Worm (Caenorhabditis elegans) whole organism, young adult: ENCODE data around the gene wdr-62.

Source experiments
- B0035.1 ChIP-seq: sonication (generic microtip); optimal IDR thresholded peaks from 2 replicates; lab custom pipeline; 2016; ENCODE audit warnings: missing genetic modification characterization, mild to moderate bottlenecking, missing compliant biosample characterization, missing genotype, missing genetic modification reagents
- F23B12.7 ChIP-seq: sonication (generic microtip); optimal IDR thresholded peaks from 2 replicates; lab custom pipeline; 2017; ENCODE audit warnings: missing genetic modification characterization, mild to moderate bottlenecking, missing compliant biosample characterization, antibody characterized with exemption, moderate library complexity; ENCODE audit not compliant: insufficient read depth
- F37B4.10 ChIP-seq: fragments of 200-800 bp; sonication (Bioruptor generic); IDR thresholded peaks from 2 replicates; pipeline ENCODE4 v1.3.6; 2022; ENCODE audit warnings: missing genetic modification characterization, missing compliant biosample characterization
- F39B2.1 ChIP-seq: fragments of 200-800 bp; sonication (Bioruptor generic); IDR thresholded peaks from 2 replicates; pipeline ENCODE4 v1.3.6; 2022; ENCODE audit warnings: missing genetic modification reagents, missing genetic modification characterization, missing compliant biosample characterization
- F49E8.2 ChIP-seq: sonication (generic microtip); optimal IDR thresholded peaks from 3 replicates; lab custom pipeline; 2017; ENCODE audit warnings: missing genetic modification characterization, mild to moderate bottlenecking, missing compliant biosample characterization, antibody characterized with exemption, moderate library complexity; ENCODE audit not compliant: insufficient read depth
- F55B11.4 ChIP-seq: sonication (generic microtip); optimal IDR thresholded peaks from 2 replicates; lab custom pipeline; 2016; ENCODE audit warnings: missing compliant biosample characterization, missing genetic modification characterization, borderline replicate concordance; ENCODE audit not compliant: insufficient read depth
- K11D2.4 ChIP-seq: fragments of 200-800 bp; sonication (Bioruptor generic); IDR thresholded peaks from 2 replicates; pipeline ENCODE4 v1.3.6; 2022; ENCODE audit warnings: missing genetic modification reagents, missing genetic modification characterization, missing compliant biosample characterization
- T07F8.4 ChIP-seq: sonication (generic microtip); optimal IDR thresholded peaks from 2 replicates; lab custom pipeline; 2016; ENCODE audit warnings: mild to moderate bottlenecking, missing genetic modification characterization, moderate library complexity, missing compliant biosample characterization
- akir-1 ChIP-seq: fragments of 200-800 bp; sonication (Bioruptor generic); optimal IDR thresholded peaks from 2 replicates; lab custom pipeline; 2018; ENCODE audit warnings: mild to moderate bottlenecking, missing genetic modification characterization, moderate library complexity, missing compliant biosample characterization
- attf-6 ChIP-seq: fragments of 200-800 bp; sonication (Bioruptor generic); IDR thresholded peaks from 2 replicates; pipeline ENCODE4 v1.3.6; 2022; ENCODE audit warnings: missing genetic modification reagents, missing genetic modification characterization, missing compliant biosample characterization
- cebp-2 ChIP-seq: fragments of 200-800 bp; sonication (Bioruptor generic); IDR thresholded peaks from 2 replicates; pipeline ENCODE4 v1.3.6; 2022; ENCODE audit warnings: missing genetic modification characterization, missing compliant biosample characterization
- dpff-1 ChIP-seq: sonication (generic microtip); optimal IDR thresholded peaks from 2 replicates; lab custom pipeline; 2017; ENCODE audit warnings: mild to moderate bottlenecking, missing genetic modification characterization, missing compliant biosample characterization
- efl-1 ChIP-seq: fragments of 150-350 bp; optimal IDR thresholded peaks from 2 replicates; lab custom pipeline; 2014; ENCODE audit warnings: missing biosample characterization, missing genetic modification reagents, missing genetic modification characterization
- fkh-3 ChIP-seq: sonication (generic microtip); optimal IDR thresholded peaks from 2 replicates; lab custom pipeline; 2016; ENCODE audit warnings: mild to moderate bottlenecking, missing genetic modification characterization, missing compliant biosample characterization
- gei-17 ChIP-seq: fragments of 200-800 bp; sonication (Bioruptor generic); optimal IDR thresholded peaks from 2 replicates; lab custom pipeline; 2018; ENCODE audit warnings: mild to moderate bottlenecking, missing genetic modification characterization, missing compliant biosample characterization
- hmg-1.2 ChIP-seq: fragments of 200-800 bp; sonication (Bioruptor generic); IDR thresholded peaks from 2 replicates; pipeline ENCODE4 v1.3.6; 2022; ENCODE audit warnings: missing genetic modification reagents, missing genetic modification characterization, missing compliant biosample characterization
- hmg-20 ChIP-seq: fragments of 200-800 bp; sonication (Bioruptor generic); IDR thresholded peaks from 2 replicates; pipeline ENCODE4 v1.3.6; 2022; ENCODE audit warnings: missing genetic modification reagents, missing genetic modification characterization, missing compliant biosample characterization
- let-607 ChIP-seq, 2 experiments: fragments of 200-800 bp in 1 of 2; sonication (Bioruptor generic) in 1 of 2; sonication (generic microtip) in 1 of 2; optimal IDR thresholded peaks; 2 replicates each; lab custom pipeline; 2016 to 2018; ENCODE audit warnings: mild to moderate bottlenecking in 2 of 2, missing compliant biosample characterization in 2 of 2, missing genetic modification characterization in 2 of 2, moderate library complexity in 2 of 2, missing genotype in 1 of 2
- lin-35 ChIP-seq, 3 experiments: fragments of 150-350 bp in 2 of 3; sonication (generic microtip) in 1 of 3; optimal IDR thresholded peaks; 2 replicates each; lab custom pipeline; 2014 to 2018; ENCODE audit warnings: missing biosample characterization in 3 of 3, missing genetic modification characterization in 3 of 3, missing genetic modification reagents in 3 of 3
- lin-54 ChIP-seq: fragments of 200-800 bp; sonication (Bioruptor generic); optimal IDR thresholded peaks from 2 replicates; lab custom pipeline; 2018; ENCODE audit warnings: mild to moderate bottlenecking, missing genetic modification characterization, missing compliant biosample characterization
- madf-8 ChIP-seq: fragments of 200-800 bp; sonication (Bioruptor generic); conservative IDR thresholded peaks from 2 replicates; pipeline ENCODE4 v1.3.6; 2022; ENCODE audit warnings: missing genetic modification reagents, missing genetic modification characterization, missing compliant biosample characterization
- mel-28 ChIP-seq: sonication (generic microtip); optimal IDR thresholded peaks from 2 replicates; lab custom pipeline; 2016; ENCODE audit warnings: borderline replicate concordance, mild to moderate bottlenecking, missing genetic modification characterization, missing compliant biosample characterization
- nhr-80 ChIP-seq: sonication (generic microtip); optimal IDR thresholded peaks from 2 replicates; lab custom pipeline; 2016; ENCODE audit warnings: missing genetic modification characterization, missing compliant biosample characterization
- nhr-90 ChIP-seq: sonication (generic microtip); optimal IDR thresholded peaks from 2 replicates; lab custom pipeline; 2016; ENCODE audit warnings: missing genotype, mild to moderate bottlenecking, missing genetic modification characterization, missing compliant biosample characterization
- pbrm-1 ChIP-seq: fragments of 200-800 bp; sonication (Bioruptor generic); IDR thresholded peaks from 2 replicates; pipeline ENCODE4 v1.3.6; 2022; ENCODE audit warnings: missing genetic modification reagents, missing genetic modification characterization, missing compliant biosample characterization
- pha-4 ChIP-seq: fragments of 150-350 bp; sonication (generic microtip); optimal IDR thresholded peaks from 2 replicates; lab custom pipeline; 2014; ENCODE audit warnings: missing biosample characterization, missing genetic modification reagents, missing genetic modification characterization
- rec-8 ChIP-seq, 2 experiments: sonication (generic microtip); optimal IDR thresholded peaks; 2 replicates each; lab custom pipeline; 2016; ENCODE audit warnings: mild to moderate bottlenecking in 2 of 2, missing genetic modification characterization in 2 of 2, missing genetic modification reagents in 2 of 2, missing genotype in 2 of 2, missing biosample characterization in 1 of 2, missing compliant biosample characterization in 1 of 2, moderate library complexity in 1 of 2
- rpc-1 ChIP-seq, 2 experiments: fragments of 150-350 bp in 1 of 2; sonication (generic microtip) in 1 of 2; optimal IDR thresholded peaks; 2 replicates each; lab custom pipeline; 2014 to 2018; ENCODE audit warnings: missing biosample characterization in 1 of 2, missing genetic modification characterization in 1 of 2, missing genetic modification reagents in 1 of 2, missing genotype in 1 of 2
- somi-1 ChIP-seq: fragments of 200-800 bp; sonication (Bioruptor generic); optimal IDR thresholded peaks from 2 replicates; lab custom pipeline; 2018; ENCODE audit warnings: mild to moderate bottlenecking, missing genetic modification characterization, missing compliant biosample characterization
- tlf-1 ChIP-seq: fragments of 200-800 bp; sonication (Bioruptor generic); optimal IDR thresholded peaks from 2 replicates; lab custom pipeline; 2018; ENCODE audit warnings: mild to moderate bottlenecking, missing genetic modification characterization, missing compliant biosample characterization
- unc-62 ChIP-seq: fragments of 150-350 bp; optimal IDR thresholded peaks from 2 replicates; lab custom pipeline; 2014; ENCODE audit warnings: missing biosample characterization, missing genetic modification reagents, missing genetic modification characterization
- ztf-28 ChIP-seq: fragments of 200-800 bp; sonication (Bioruptor generic); IDR thresholded peaks from 2 replicates; pipeline ENCODE4 v1.3.6; 2022; ENCODE audit warnings: missing genetic modification reagents, missing genetic modification characterization, missing compliant biosample characterization

wdr-62 gene

DNA sequence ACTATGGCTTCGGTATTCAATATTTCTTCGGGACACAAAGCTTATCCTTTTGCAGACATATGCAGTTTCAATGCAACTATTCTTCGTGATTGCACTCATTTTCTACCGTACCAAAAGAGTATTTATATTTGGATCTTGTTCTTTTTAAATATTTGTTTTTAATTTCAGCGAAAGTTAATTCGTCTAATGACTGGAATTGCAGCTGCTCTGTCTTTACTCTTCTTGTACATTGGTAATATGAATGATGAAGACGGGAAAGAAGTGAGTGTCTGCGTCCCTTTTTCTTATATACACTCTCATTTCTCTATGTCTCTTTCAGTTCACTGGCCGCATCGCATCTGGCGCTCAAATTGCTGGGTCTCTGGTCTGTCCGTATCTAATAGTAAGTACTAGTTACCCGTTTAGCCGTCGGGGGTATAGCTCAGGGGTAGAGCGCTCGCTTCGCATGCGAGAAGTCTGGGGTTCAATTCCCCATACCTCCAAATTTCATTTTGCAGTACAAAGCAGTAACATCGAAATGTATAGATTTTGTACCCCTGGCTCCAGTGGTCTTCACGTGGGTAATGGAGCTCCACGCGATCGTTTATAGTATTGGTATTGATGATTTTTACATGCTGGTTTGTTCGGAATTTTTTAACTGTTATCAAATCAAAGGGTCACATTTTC is 59.4 kb downstream of the wdr-62 start (continued):
- peak; percentile 49 for TF ChIP-seq T07F8.4

DNA sequence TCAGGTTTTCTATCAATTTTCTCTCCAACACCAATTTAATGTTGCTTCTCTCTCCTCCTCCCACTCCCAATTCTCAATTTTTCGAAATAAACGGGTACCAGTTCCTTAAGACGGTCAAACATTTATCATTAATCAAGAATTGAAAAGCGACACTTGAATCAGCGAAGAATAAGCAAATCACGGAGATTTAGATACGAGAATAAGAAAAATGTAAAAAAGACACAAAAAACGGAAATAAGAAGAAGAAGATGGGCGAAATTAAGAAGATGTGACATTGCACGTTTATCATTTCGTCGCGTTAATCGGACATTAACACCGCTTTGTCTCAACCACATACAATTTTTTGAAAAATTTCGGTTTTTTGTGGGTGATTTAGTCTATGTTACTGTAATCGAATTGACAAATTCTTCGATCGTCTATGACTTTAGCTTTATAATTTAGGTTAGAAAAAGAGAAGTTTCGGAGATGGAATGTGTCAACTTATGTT is 60.7 kb downstream of the wdr-62 start, which contains the start of gene haao-1:
Gene haao-1, plus strand, starts transcription at position 437 of the 487 bp plus-strand sequence.
- TF ChIP-seq somi-1 (GFP tag; lab: Kevin White, UChicago), result no peak

DNA sequence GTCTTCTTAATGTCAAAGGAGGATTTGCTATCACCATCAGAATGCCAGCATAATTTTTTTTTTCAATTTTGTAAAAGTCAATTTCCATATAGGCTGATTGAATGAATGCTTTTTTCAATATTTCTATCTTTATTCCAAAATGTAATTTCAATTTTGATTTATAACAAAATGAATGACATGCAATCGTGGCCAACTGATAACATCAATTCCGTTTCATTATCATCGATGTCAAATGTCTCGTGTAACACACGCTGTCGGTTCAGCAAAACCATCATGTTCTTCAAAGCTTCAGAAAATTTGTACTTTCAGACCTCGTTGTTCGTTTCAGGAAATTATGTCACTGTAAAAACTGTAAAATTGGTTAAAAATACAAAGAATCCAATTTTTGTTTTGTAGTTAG is 63.1 kb downstream of the wdr-62 start:
- TF ChIP-seq hmg-1.2 (GFP tag; lab: Robert Waterston, UW) (no peak), efl-1 (no peak), nhr-80 (tag; lab: Kevin White, UChicago) (peak; percentile 73), dpff-1 (tag; lab: Kevin White, UChicago) (no peak), nhr-90 (tag; lab: Kevin White, UChicago) (no peak), fkh-3 (tag; lab: Kevin White, UChicago) (no peak), unc-62 (no peak), B0035.1 (tag; lab: Kevin White, UChicago) (no peak), akir-1 (no peak), let-607 (tag; optimal IDR thresholded peaks at IDR 0.05; lab: Kevin White, UChicago) (peak; percentile 40 to 83), F23B12.7 (tag; lab: Kevin White, UChicago) (no peak)

DNA sequence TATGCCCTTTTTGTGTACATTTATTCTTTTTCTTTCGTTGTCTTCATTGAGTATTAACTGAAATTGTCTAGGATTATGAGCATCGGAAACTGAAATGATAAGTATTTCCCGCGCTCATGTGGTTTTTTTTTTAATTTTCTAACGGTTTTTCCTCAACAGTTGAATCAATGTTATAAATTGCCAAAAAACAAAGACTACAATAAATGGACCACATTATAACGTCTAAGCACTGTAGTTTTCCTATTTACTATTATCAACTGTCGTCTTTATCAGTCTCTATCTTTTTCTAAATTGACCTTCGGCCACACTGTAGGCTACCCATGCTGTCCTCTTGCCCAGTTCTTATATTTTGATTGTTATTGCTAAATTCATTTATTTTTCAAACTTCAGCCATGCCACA is 63.9 kb downstream of the wdr-62 start, which contains the start of gene acs-14:
Gene acs-14, plus strand, starts transcription at position 391 of the 400 bp plus-strand sequence.
- TF ChIP-seq nhr-80 (tag; lab: Kevin White, UChicago) (peak; percentile 14), B0035.1 (tag; lab: Kevin White, UChicago) (no peak)
- TF ChIP-seq, all 124 proteins: peak for 1

DNA sequence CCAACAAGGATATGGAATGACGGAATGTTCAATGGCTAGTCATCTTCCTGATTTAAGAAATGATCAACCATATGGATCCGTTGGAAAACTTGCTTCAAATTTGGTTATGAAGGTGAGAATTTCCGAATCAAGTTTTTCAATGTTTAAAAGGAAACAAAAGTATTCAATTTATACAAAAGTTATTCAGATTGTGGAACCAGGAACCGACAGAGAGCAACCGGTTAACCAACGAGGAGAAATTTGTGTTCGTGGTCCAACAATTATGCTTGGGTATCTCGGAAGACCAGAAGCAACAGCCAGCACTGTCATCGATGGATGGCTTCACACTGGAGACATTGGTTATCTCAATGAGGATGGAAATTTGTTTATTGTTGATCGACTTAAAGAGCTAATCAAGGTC is 65.7 kb downstream of the wdr-62 start:
- TF ChIP-seq F55B11.4 (tag; lab: Kevin White, UChicago), result no peak
- no peak for TF ChIP-seq lin-54 (GFP tag; lab: Kevin White, UChicago)
- no peak for TF ChIP-seq madf-8 (GFP tag; lab: Robert Waterston, UW)
- no peak for TF ChIP-seq cebp-2
- TF ChIP-seq gei-17, result no peak
- no peak for TF ChIP-seq lin-35 (GFP tag; optimal IDR thresholded peaks at IDR 0.05; lab: Kevin White, UChicago)
- TF ChIP-seq K11D2.4, result no peak
- TF ChIP-seq F39B2.1 (GFP tag; lab: Robert Waterston, UW), result no peak
- TF ChIP-seq pha-4 (tag; lab: Kevin White, UChicago), result no peak
- no peak for TF ChIP-seq rpc-1 (optimal IDR thresholded peaks at IDR 0.05; lab: Kevin White, UChicago)
- TF ChIP-seq rpc-1 (tag; optimal IDR thresholded peaks at IDR 0.05; lab: Kevin White, UChicago), result no peak
- TF ChIP-seq mel-28, result no peak
- no peak for TF ChIP-seq tlf-1
- TF ChIP-seq rec-8 (tag; optimal IDR thresholded peaks at IDR 0.05; lab: Kevin White, UChicago), result no peak
- TF ChIP-seq F37B4.10 (GFP tag; lab: Robert Waterston, UW), result no peak
- TF ChIP-seq hmg-20, result no peak
- TF ChIP-seq ztf-28 (GFP tag; lab: Robert Waterston, UW), result no peak
- TF ChIP-seq pbrm-1, result no peak
- TF ChIP-seq F49E8.2, result no peak
- TF ChIP-seq attf-6 (GFP tag; lab: Robert Waterston, UW), result no peak
- no peak for TF ChIP-seq akir-1
